Worm (Caenorhabditis elegans) whole organism, young adult: ENCODE data around the gene F25B4.7.

Source experiments
- B0035.1 ChIP-seq: sonication (generic microtip); optimal IDR thresholded peaks from 2 replicates; lab custom pipeline; 2016; ENCODE audit warnings: missing genetic modification characterization, mild to moderate bottlenecking, missing compliant biosample characterization, missing genotype, missing genetic modification reagents
- B0336.3 ChIP-seq: fragments of 200-800 bp; sonication (Bioruptor generic); IDR thresholded peaks from 2 replicates; pipeline ENCODE4 v1.3.6; 2022; ENCODE audit warnings: missing genetic modification characterization, missing compliant biosample characterization
- C06A6.2 ChIP-seq: fragments of 200-800 bp; sonication (Bioruptor generic); conservative IDR thresholded peaks from 2 replicates; pipeline ENCODE4 v1.3.6; 2022; ENCODE audit warnings: missing genetic modification characterization, missing compliant biosample characterization
- D2030.7 ChIP-seq: fragments of 200-800 bp; sonication (Bioruptor generic); IDR thresholded peaks from 2 replicates; pipeline ENCODE4 v1.3.6; 2022; ENCODE audit warnings: missing genetic modification reagents, missing genetic modification characterization, missing compliant biosample characterization
- F22D6.2 ChIP-seq: sonication (generic microtip); optimal IDR thresholded peaks from 2 replicates; lab custom pipeline; 2016; ENCODE audit warnings: mild to moderate bottlenecking, missing genetic modification characterization, missing compliant biosample characterization
- F23B12.7 ChIP-seq: sonication (generic microtip); optimal IDR thresholded peaks from 2 replicates; lab custom pipeline; 2017; ENCODE audit warnings: missing genetic modification characterization, mild to moderate bottlenecking, missing compliant biosample characterization, antibody characterized with exemption, moderate library complexity; ENCODE audit not compliant: insufficient read depth
- F37B4.10 ChIP-seq: fragments of 200-800 bp; sonication (Bioruptor generic); IDR thresholded peaks from 2 replicates; pipeline ENCODE4 v1.3.6; 2022; ENCODE audit warnings: missing genetic modification characterization, missing compliant biosample characterization
- F57C9.4 ChIP-seq: sonication (generic microtip); optimal IDR thresholded peaks from 2 replicates; lab custom pipeline; 2017; ENCODE audit warnings: mild to moderate bottlenecking, missing genetic modification characterization, missing compliant biosample characterization
- T26A5.8 ChIP-seq: sonication (generic microtip); optimal IDR thresholded peaks from 2 replicates; lab custom pipeline; 2016; ENCODE audit warnings: missing genetic modification characterization, missing compliant biosample characterization
- Y53F4B.3 ChIP-seq: fragments of 200-800 bp; sonication (Bioruptor generic); IDR thresholded peaks from 2 replicates; pipeline ENCODE4 v1.3.6; 2022; ENCODE audit warnings: missing genetic modification reagents, missing genetic modification characterization, missing compliant biosample characterization
- Y53G8AR.9 ChIP-seq: fragments of 200-800 bp; sonication (Bioruptor generic); conservative IDR thresholded peaks from 2 replicates; pipeline ENCODE4 v1.3.6; 2022; ENCODE audit warnings: missing genetic modification reagents, missing genetic modification characterization, missing compliant biosample characterization
- Y79H2A.3 ChIP-seq: fragments of 200-800 bp; sonication (Bioruptor generic); conservative IDR thresholded peaks from 2 replicates; pipeline ENCODE4 v1.3.6; 2022; ENCODE audit warnings: missing genetic modification reagents, missing genetic modification characterization, missing compliant biosample characterization
- ama-1 ChIP-seq, 3 experiments: fragments of 150-350 bp in 1 of 3; sonication (generic microtip) in 2 of 3; optimal IDR thresholded peaks; 2 replicates each; lab custom pipeline; 2014 to 2018; ENCODE audit warnings: missing biosample characterization in 2 of 3, missing genetic modification characterization in 2 of 3, missing genetic modification reagents in 2 of 3
- attf-5 ChIP-seq: fragments of 200-800 bp; sonication (Bioruptor generic); optimal IDR thresholded peaks from 2 replicates; lab custom pipeline; 2018; ENCODE audit warnings: mild to moderate bottlenecking, missing genetic modification characterization, missing compliant biosample characterization
- bed-2 ChIP-seq: fragments of 200-800 bp; sonication (Bioruptor generic); IDR thresholded peaks from 2 replicates; pipeline ENCODE4 v1.3.6; 2022; ENCODE audit warnings: missing genetic modification reagents, missing genetic modification characterization, missing compliant biosample characterization
- cebp-2 ChIP-seq: fragments of 200-800 bp; sonication (Bioruptor generic); IDR thresholded peaks from 2 replicates; pipeline ENCODE4 v1.3.6; 2022; ENCODE audit warnings: missing genetic modification characterization, missing compliant biosample characterization
- ceh-40 ChIP-seq: fragments of 200-800 bp; sonication (Bioruptor generic); IDR thresholded peaks from 2 replicates; pipeline ENCODE4 v1.3.6; 2022; ENCODE audit warnings: missing genetic modification characterization, missing compliant biosample characterization
- dpl-1 ChIP-seq: fragments of 150-350 bp; optimal IDR thresholded peaks from 2 replicates; lab custom pipeline; 2014; ENCODE audit warnings: missing biosample characterization, missing genetic modification reagents, missing genetic modification characterization
- egl-44 ChIP-seq: fragments of 200-800 bp; sonication (Bioruptor generic); IDR thresholded peaks from 2 replicates; pipeline ENCODE4 v1.3.6; 2022; ENCODE audit warnings: missing genetic modification reagents, missing genetic modification characterization, missing compliant biosample characterization
- ets-4 ChIP-seq: fragments of 200-800 bp; sonication (Bioruptor generic); optimal IDR thresholded peaks from 2 replicates; lab custom pipeline; 2018; ENCODE audit warnings: mild to moderate bottlenecking, missing genetic modification characterization, missing compliant biosample characterization
- fkh-3 ChIP-seq: sonication (generic microtip); optimal IDR thresholded peaks from 2 replicates; lab custom pipeline; 2016; ENCODE audit warnings: mild to moderate bottlenecking, missing genetic modification characterization, missing compliant biosample characterization
- hmg-20 ChIP-seq: fragments of 200-800 bp; sonication (Bioruptor generic); IDR thresholded peaks from 2 replicates; pipeline ENCODE4 v1.3.6; 2022; ENCODE audit warnings: missing genetic modification reagents, missing genetic modification characterization, missing compliant biosample characterization
- lag-1 ChIP-seq: fragments of 200-800 bp; sonication (Bioruptor generic); IDR thresholded peaks from 2 replicates; pipeline ENCODE4 v1.3.6; 2022; ENCODE audit warnings: missing genetic modification reagents, missing genetic modification characterization, missing compliant biosample characterization
- let-526 ChIP-seq: fragments of 200-800 bp; sonication (Bioruptor generic); IDR thresholded peaks from 2 replicates; pipeline ENCODE4 v1.3.6; 2022; ENCODE audit warnings: missing genetic modification reagents, missing genetic modification characterization, missing compliant biosample characterization
- let-607 ChIP-seq, 2 experiments: fragments of 200-800 bp in 1 of 2; sonication (Bioruptor generic) in 1 of 2; sonication (generic microtip) in 1 of 2; optimal IDR thresholded peaks; 2 replicates each; lab custom pipeline; 2016 to 2018; ENCODE audit warnings: mild to moderate bottlenecking in 2 of 2, missing compliant biosample characterization in 2 of 2, missing genetic modification characterization in 2 of 2, moderate library complexity in 2 of 2, missing genotype in 1 of 2
- lin-26 ChIP-seq: fragments of 200-800 bp; sonication (Bioruptor generic); IDR thresholded peaks from 2 replicates; pipeline ENCODE4 v1.3.6; 2022; ENCODE audit warnings: missing genetic modification reagents, missing genetic modification characterization, missing compliant biosample characterization
- lir-1 ChIP-seq: fragments of 200-800 bp; sonication (Bioruptor generic); conservative IDR thresholded peaks from 2 replicates; pipeline ENCODE4 v1.3.6; 2022; ENCODE audit warnings: missing genetic modification reagents, missing genetic modification characterization, missing compliant biosample characterization
- madf-8 ChIP-seq: fragments of 200-800 bp; sonication (Bioruptor generic); conservative IDR thresholded peaks from 2 replicates; pipeline ENCODE4 v1.3.6; 2022; ENCODE audit warnings: missing genetic modification reagents, missing genetic modification characterization, missing compliant biosample characterization
- mcd-1 ChIP-seq: fragments of 200-800 bp; sonication (Bioruptor generic); IDR thresholded peaks from 2 replicates; pipeline ENCODE4 v1.3.6; 2022; ENCODE audit warnings: missing genetic modification reagents, missing genetic modification characterization, missing compliant biosample characterization
- nhr-120 ChIP-seq: fragments of 200-800 bp; sonication (Bioruptor generic); IDR thresholded peaks from 2 replicates; pipeline ENCODE4 v1.3.6; 2022; ENCODE audit warnings: missing genetic modification characterization, missing compliant biosample characterization
- nhr-179 ChIP-seq: sonication (generic microtip); optimal IDR thresholded peaks from 2 replicates; lab custom pipeline; 2016; ENCODE audit warnings: mild to moderate bottlenecking, missing genetic modification characterization, missing compliant biosample characterization
- nhr-27 ChIP-seq: fragments of 200-800 bp; sonication (Bioruptor generic); optimal IDR thresholded peaks from 2 replicates; lab custom pipeline; 2018; ENCODE audit warnings: mild to moderate bottlenecking, missing genetic modification characterization, moderate library complexity, missing compliant biosample characterization
- pha-4 ChIP-seq: fragments of 150-350 bp; sonication (generic microtip); optimal IDR thresholded peaks from 2 replicates; lab custom pipeline; 2014; ENCODE audit warnings: missing biosample characterization, missing genetic modification reagents, missing genetic modification characterization
- repo-1 ChIP-seq: sonication (generic microtip); optimal IDR thresholded peaks from 2 replicates; lab custom pipeline; 2017; ENCODE audit warnings: mild to moderate bottlenecking, missing genetic modification characterization, missing compliant biosample characterization
- snpc-1.3 ChIP-seq: sonication (generic microtip); optimal IDR thresholded peaks from 2 replicates; lab custom pipeline; 2017; ENCODE audit warnings: missing genetic modification characterization, mild to moderate bottlenecking, missing compliant biosample characterization, antibody characterized with exemption, moderate library complexity, missing genotype, missing genetic modification reagents; ENCODE audit not compliant: insufficient read depth
- tbx-9 ChIP-seq: sonication (generic microtip); optimal IDR thresholded peaks from 2 replicates; lab custom pipeline; 2016; ENCODE audit warnings: borderline replicate concordance, missing genetic modification characterization, inconsistent platforms, missing compliant biosample characterization
- zim-3 ChIP-seq: sonication (generic microtip); optimal IDR thresholded peaks from 2 replicates; lab custom pipeline; 2017; ENCODE audit warnings: mild to moderate bottlenecking, missing genetic modification characterization, moderate library complexity, missing compliant biosample characterization
- ztf-18 ChIP-seq: sonication (generic microtip); optimal IDR thresholded peaks from 2 replicates; lab custom pipeline; 2016; ENCODE audit warnings: missing genotype, mild to moderate bottlenecking, missing genetic modification characterization, missing compliant biosample characterization
- ztf-3 ChIP-seq: fragments of 200-800 bp; sonication (Bioruptor generic); optimal IDR thresholded peaks from 2 replicates; lab custom pipeline; 2018; ENCODE audit warnings: mild to moderate bottlenecking, missing genetic modification characterization, missing compliant biosample characterization
- ztf-6 ChIP-seq: fragments of 200-800 bp; sonication (Bioruptor generic); IDR thresholded peaks from 2 replicates; pipeline ENCODE4 v1.3.6; 2022; ENCODE audit warnings: missing genetic modification reagents, missing genetic modification characterization, missing compliant biosample characterization

F25B4.7 gene

DNA sequence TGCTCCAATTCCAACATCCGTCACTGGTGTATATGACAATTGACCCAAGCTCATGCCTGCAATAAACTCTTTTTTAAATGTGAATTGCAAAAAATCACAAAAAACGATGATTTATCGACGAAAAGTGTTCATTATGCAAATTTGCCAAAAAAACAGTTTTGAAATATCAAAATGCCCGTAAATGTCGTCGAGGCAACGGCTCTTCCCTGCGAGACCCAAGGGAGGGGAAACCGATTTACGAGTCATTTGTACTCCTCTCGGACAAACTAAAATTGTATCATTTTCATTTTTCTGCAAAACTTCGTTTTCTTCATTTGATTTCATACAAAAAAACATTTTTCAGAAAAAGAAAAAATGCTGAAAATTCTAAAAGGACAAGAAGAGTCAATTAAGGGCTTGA is 2.5 kb downstream of the F25B4.7 start, which contains the start of the genes hmgs-1 and F25B4.4 (continued):
- TF ChIP-seq repo-1 (tag; lab: Kevin White, UChicago) (no peak), mcd-1 (GFP tag; lab: Robert Waterston, UW) (peak; percentile 86), ztf-18 (tag; lab: Kevin White, UChicago) (peak; percentile 38), dpl-1 (GFP tag; lab: Kevin White, UChicago) (peak; percentile 43), zim-3 (tag; lab: Kevin White, UChicago) (no peak), D2030.7 (GFP tag; lab: Robert Waterston, UW) (peak; percentile 68), attf-5 (peak; percentile 93), egl-44 (GFP tag; lab: Robert Waterston, UW) (no peak), nhr-179 (no peak), ama-1 (optimal IDR thresholded peaks at IDR 0.05; lab: Kevin White, UChicago) (no peak), ama-1 (GFP tag; optimal IDR thresholded peaks at IDR 0.05; lab: Kevin White, UChicago) (peak in 1 of 2 experiments; percentile 63), ceh-40 (GFP tag; lab: Robert Waterston, UW) (no peak), ztf-6 (GFP tag; lab: Robert Waterston, UW) (no peak), madf-8 (GFP tag; lab: Robert Waterston, UW) (peak; percentile 58), snpc-1.3 (tag; lab: Kevin White, UChicago) (peak; percentile 72), B0035.1 (tag; lab: Kevin White, UChicago) (no peak), ztf-3 (GFP tag; lab: Kevin White, UChicago) (no peak), hmg-20 (GFP tag; lab: Robert Waterston, UW) (peak; percentile 47; the same call in 1 of the 2 replicates), lin-26 (GFP tag; lab: Robert Waterston, UW) (0 out of 2 replicates have a peak, but pooled peaks have one; percentile 20), let-526 (GFP tag; lab: Robert Waterston, UW) (no peak), C06A6.2 (GFP tag; lab: Robert Waterston, UW) (peak; percentile 50; the same call in 1 of the 2 replicates), fkh-3 (no peak), let-607 (tag; optimal IDR thresholded peaks at IDR 0.05; lab: Kevin White, UChicago) (peak in 1 of 2 experiments; percentile 10), cebp-2 (GFP tag; lab: Robert Waterston, UW) (no peak), F37B4.10 (no peak), nhr-27 (tag; lab: Kevin White, UChicago) (no peak), T26A5.8 (tag; lab: Kevin White, UChicago) (no peak), ets-4 (GFP tag; lab: Kevin White, UChicago) (no peak), tbx-9 (tag; lab: Kevin White, UChicago) (no peak), F23B12.7 (peak; percentile 83)
- TF ChIP-seq, all 124 proteins: peak for 53

DNA sequence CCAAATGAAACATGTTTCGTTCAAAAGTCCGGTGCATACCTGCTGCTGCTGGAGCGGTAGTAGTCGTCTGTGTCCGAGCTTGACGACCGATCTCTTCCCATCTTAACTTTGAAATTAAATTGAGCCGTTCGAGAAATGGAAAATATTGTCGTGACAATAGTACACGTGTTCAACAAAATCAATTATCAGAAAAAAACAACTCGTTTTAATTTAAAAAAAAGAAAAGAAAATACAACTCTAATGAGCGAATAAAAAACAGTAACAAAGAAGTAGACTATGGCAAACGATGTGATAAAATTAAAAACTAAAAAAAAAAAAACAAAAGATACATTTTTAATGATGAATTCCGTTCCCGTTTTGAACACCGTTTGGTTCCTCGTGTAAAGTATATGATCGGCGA is 4.5 kb downstream of the F25B4.7 start, which contains the start of gene prp-39:
prp-39 (minus strand) TSS at position 101 of the 400 bp plus-strand sequence.
- TF ChIP-seq pha-4 (tag; lab: Kevin White, UChicago) (no peak), B0336.3 (GFP tag; lab: Robert Waterston, UW) (0 out of 2 replicates have a peak, but pooled peaks have one; percentile 32), Y53G8AR.9 (GFP tag; lab: Robert Waterston, UW) (peak; percentile 22; the same call in 1 of the 2 replicates)

DNA sequence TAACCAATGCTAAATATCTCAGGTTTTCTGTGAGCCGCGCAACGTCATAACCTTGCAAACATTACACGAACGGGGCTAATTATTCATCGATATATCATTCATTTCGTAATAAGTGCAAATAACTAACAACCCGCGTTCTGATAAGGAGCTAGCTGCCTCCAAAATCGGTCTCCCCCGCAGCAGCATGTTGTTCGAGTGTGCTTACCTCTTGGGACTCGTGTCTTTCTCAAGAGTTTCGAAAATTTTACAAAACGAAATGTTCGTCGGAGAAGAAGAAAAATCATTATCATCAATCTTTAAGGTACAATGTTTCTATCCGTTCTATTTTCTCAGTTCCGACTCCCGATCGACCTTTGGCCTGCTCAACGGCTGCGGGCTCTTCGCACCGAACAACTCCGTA is 9.1 kb downstream of the F25B4.7 start:
- TF ChIP-seq F57C9.4 (tag; lab: Kevin White, UChicago): no peak
- no peak for TF ChIP-seq Y79H2A.3 (GFP tag; lab: Robert Waterston, UW)
- TF ChIP-seq lir-1: no peak
- no peak for TF ChIP-seq bed-2 (GFP tag; lab: Robert Waterston, UW)
- no peak for TF ChIP-seq attf-5
- no peak for TF ChIP-seq fkh-3
- no peak for TF ChIP-seq F22D6.2 (tag; lab: Kevin White, UChicago)
- TF ChIP-seq nhr-120 (GFP tag; lab: Robert Waterston, UW): no peak
- TF ChIP-seq lag-1 (GFP tag; lab: Robert Waterston, UW): no peak
- no peak for TF ChIP-seq ztf-3 (GFP tag; lab: Kevin White, UChicago)
- no peak for TF ChIP-seq Y53F4B.3 (GFP tag; lab: Robert Waterston, UW)
- TF ChIP-seq F23B12.7: no peak
